Fruit fly (Drosophila melanogaster) whole organism, pupa: ENCODE results near the gene MTF-1.

ENCODE experiments used
- CG10348 ChIP-seq: fragments of 200-800 bp; sonication (Bioruptor generic); IDR thresholded peaks from 2 replicates; pipeline ENCODE4 v1.3.6; 2022; ENCODE audit warnings: missing biosample characterization, missing genetic modification characterization
- CG12605 ChIP-seq: fragments of 200-800 bp; sonication (Bioruptor generic); IDR thresholded peaks from 2 replicates; pipeline ENCODE4 v1.3.6; 2022; ENCODE audit warnings: missing biosample characterization, missing genetic modification characterization
- CG13204 ChIP-seq: fragments of 200-800 bp; sonication (Bioruptor generic); optimal IDR thresholded peaks from 2 replicates; lab custom pipeline; 2018; ENCODE audit warnings: missing biosample characterization, mild to moderate bottlenecking, missing genetic modification characterization, moderate library complexity
- CG14655 ChIP-seq: fragments of 200-800 bp; sonication (Bioruptor generic); optimal IDR thresholded peaks from 3 replicates; lab custom pipeline; 2017; ENCODE audit warnings: mild to moderate bottlenecking, missing biosample characterization, missing genetic modification reagents, missing genetic modification characterization
- CG15710 ChIP-seq: fragments of 200-800 bp; sonication (Bioruptor generic); optimal IDR thresholded peaks from 2 replicates; lab custom pipeline; 2018; ENCODE audit warnings: missing biosample characterization, mild to moderate bottlenecking, missing genetic modification characterization, moderate library complexity
- CG17806 ChIP-seq: fragments of 200-800 bp; sonication (Bioruptor generic); optimal IDR thresholded peaks from 2 replicates; lab custom pipeline; 2018; ENCODE audit warnings: missing biosample characterization, mild to moderate bottlenecking, missing genetic modification characterization, moderate library complexity
- CG32121 ChIP-seq: fragments of 200-800 bp; sonication (Bioruptor generic); IDR thresholded peaks from 2 replicates; pipeline ENCODE4 v1.3.6; 2022; ENCODE audit warnings: missing biosample characterization, missing genetic modification characterization
- CG34367 ChIP-seq: fragments of 200-800 bp; sonication (Bioruptor generic); optimal IDR thresholded peaks from 2 replicates; lab custom pipeline; 2018; ENCODE audit warnings: missing biosample characterization, mild to moderate bottlenecking, missing genetic modification characterization
- CG4496 ChIP-seq: fragments of 200-800 bp; sonication (Bioruptor generic); IDR thresholded peaks from 3 replicates; pipeline ENCODE4 v1.3.6; 2022; ENCODE audit warnings: missing biosample characterization, missing genetic modification characterization
- CG8159 ChIP-seq: fragments of 200-800 bp; sonication (Bioruptor generic); optimal IDR thresholded peaks from 3 replicates; lab custom pipeline; 2018; ENCODE audit warnings: missing biosample characterization, mild to moderate bottlenecking, missing genetic modification characterization, moderate library complexity
- CG8301 ChIP-seq: fragments of 200-800 bp; sonication (Bioruptor generic); optimal IDR thresholded peaks from 2 replicates; lab custom pipeline; 2018; ENCODE audit warnings: missing biosample characterization, mild to moderate bottlenecking, missing genetic modification characterization
- CG9948 ChIP-seq: fragments of 200-800 bp; sonication (Bioruptor generic); optimal IDR thresholded peaks from 2 replicates; lab custom pipeline; 2018; ENCODE audit warnings: missing biosample characterization, mild to moderate bottlenecking, missing genetic modification characterization, moderate library complexity
- D1 ChIP-seq: fragments of 200-800 bp; sonication (Bioruptor generic); optimal IDR thresholded peaks from 2 replicates; lab custom pipeline; 2018; ENCODE audit warnings: missing biosample characterization, mild to moderate bottlenecking, missing genetic modification characterization, moderate library complexity
- EcR ChIP-seq: fragments of 200-800 bp; sonication (Bioruptor generic); optimal IDR thresholded peaks from 3 replicates; lab custom pipeline; 2019; ENCODE audit warnings: missing biosample characterization, missing genetic modification characterization, mild to moderate bottlenecking, moderate library complexity, missing genetic modification reagents
- Ets98B ChIP-seq: fragments of 200-800 bp; sonication (Bioruptor generic); IDR thresholded peaks from 2 replicates; pipeline ENCODE4 v1.3.6; 2022; ENCODE audit warnings: missing biosample characterization, missing genetic modification characterization
- Pif1A ChIP-seq: fragments of 200-800 bp; sonication (Bioruptor generic); optimal IDR thresholded peaks from 3 replicates; lab custom pipeline; 2016; ENCODE audit warnings: missing biosample characterization, missing genetic modification characterization
- Pif1B ChIP-seq: fragments of 200-800 bp; sonication (Bioruptor generic); optimal IDR thresholded peaks from 3 replicates; lab custom pipeline; 2016; ENCODE audit warnings: missing biosample characterization, missing genetic modification characterization
- Snoo ChIP-seq: fragments of 200-800 bp; sonication (Bioruptor generic); optimal IDR thresholded peaks from 3 replicates; lab custom pipeline; 2017; ENCODE audit warnings: missing biosample characterization, mild to moderate bottlenecking, missing genetic modification characterization, inconsistent platforms
- fd96Ca ChIP-seq: fragments of 200-800 bp; sonication (Bioruptor generic); IDR thresholded peaks from 3 replicates; pipeline ENCODE4 v1.3.6; 2022; ENCODE audit warnings: missing biosample characterization, missing genetic modification characterization
- gl ChIP-seq: fragments of 200-800 bp; sonication (Bioruptor generic); optimal IDR thresholded peaks from 2 replicates; lab custom pipeline; 2018; ENCODE audit warnings: missing biosample characterization, mild to moderate bottlenecking, missing genetic modification characterization
- rn ChIP-seq: fragments of 200-800 bp; sonication (Bioruptor generic); IDR thresholded peaks from 2 replicates; pipeline ENCODE4 v1.3.6; 2022; ENCODE audit warnings: missing biosample characterization, missing genetic modification characterization

Gene MTF-1

dm6 chr3L:9420054-9420818 is 9.9 kb upstream of the MTF-1 start:
- TF ChIP-seq CG4496 (peak; percentile 95), CG17806 (peak; percentile 95), fd96Ca (GFP tag; lab: Robert Waterston, UW) (peak; percentile 92), Ets98B (GFP tag; lab: Robert Waterston, UW) (peak; percentile 96), gl (tag; lab: Kevin White, UChicago) (peak; percentile 91), Pif1A (GFP tag; lab: Kevin White, UChicago) (peak; percentile 94), CG12605 (GFP tag; lab: Robert Waterston, UW) (peak; percentile 93), D1 (tag; lab: Kevin White, UChicago) (peak; percentile 96), Snoo (peak; percentile 94), Pif1B (GFP tag; lab: Kevin White, UChicago) (peak; percentile 96), CG8159 (peak; percentile 97), CG13204 (peak; percentile 86), EcR (peak; percentile 91), rn (peak; percentile 74), CG8301 (peak; percentile 93), CG15710 (peak; percentile 97), CG10348 (GFP tag; lab: Robert Waterston, UW) (peak; percentile 80), CG9948 (tag; lab: Kevin White, UChicago) (peak; percentile 93), CG34367 (tag; lab: Kevin White, UChicago) (peak; percentile 95), CG32121 (GFP tag; lab: Robert Waterston, UW) (peak; percentile 96), CG14655 (peak; percentile 92)

dm6 chr3L:9420819-9421130 is 9.3 kb upstream of the MTF-1 start:
- no peak for TF ChIP-seq Ets98B (GFP tag; lab: Robert Waterston, UW)
- TF ChIP-seq fd96Ca (GFP tag; lab: Robert Waterston, UW): no peak
- TF ChIP-seq CG17806: no peak
- TF ChIP-seq EcR: no peak
- no peak for TF ChIP-seq CG8159
- no peak for TF ChIP-seq CG15710
- no peak for TF ChIP-seq CG8301
- no peak for TF ChIP-seq Pif1A (GFP tag; lab: Kevin White, UChicago)
- TF ChIP-seq D1 (tag; lab: Kevin White, UChicago): no peak
- no peak for TF ChIP-seq gl (tag; lab: Kevin White, UChicago)
- TF ChIP-seq Pif1B (GFP tag; lab: Kevin White, UChicago): no peak
- TF ChIP-seq CG32121 (GFP tag; lab: Robert Waterston, UW): no peak
- no peak for TF ChIP-seq CG14655
- TF ChIP-seq CG13204: no peak

- TF ChIP-seq CG12605 (GFP tag; lab: Robert Waterston, UW): no peak
- TF ChIP-seq gl (tag; lab: Kevin White, UChicago): no peak
- no peak for TF ChIP-seq CG9948 (tag; lab: Kevin White, UChicago)
- TF ChIP-seq CG34367 (tag; lab: Kevin White, UChicago): no peak
- TF ChIP-seq EcR: peak; percentile 15
- TF ChIP-seq rn: no peak
- TF ChIP-seq Snoo: no peak
- no peak for TF ChIP-seq D1 (tag; lab: Kevin White, UChicago)
- TF ChIP-seq CG4496: peak; percentile 6; the same call in 1 of the 3 replicates
- TF ChIP-seq CG8159: no peak
- TF ChIP-seq CG13204: no peak
- no peak for TF ChIP-seq CG10348 (GFP tag; lab: Robert Waterston, UW)
- no peak for TF ChIP-seq CG14655
Measured at dm6 chr3L:9421621-9422020, 8.5 kb upstream of the MTF-1 start.

dm6 chr3L:9422135-9422534 is 8.0 kb upstream of the MTF-1 start:
- no peak for TF ChIP-seq Pif1A (GFP tag; lab: Kevin White, UChicago)
- TF ChIP-seq CG8301: no peak
- TF ChIP-seq CG13204: no peak
- no peak for TF ChIP-seq EcR
- no peak for TF ChIP-seq Ets98B (GFP tag; lab: Robert Waterston, UW)
- no peak for TF ChIP-seq CG4496
- TF ChIP-seq Snoo: no peak
- TF ChIP-seq CG32121 (GFP tag; lab: Robert Waterston, UW): no peak
- no peak for TF ChIP-seq D1 (tag; lab: Kevin White, UChicago)
- TF ChIP-seq fd96Ca (GFP tag; lab: Robert Waterston, UW): no peak
- no peak for TF ChIP-seq rn
- no peak for TF ChIP-seq gl (tag; lab: Kevin White, UChicago)
- no peak for TF ChIP-seq CG34367 (tag; lab: Kevin White, UChicago)
- no peak for TF ChIP-seq CG8159
- no peak for TF ChIP-seq CG15710
- no peak for TF ChIP-seq CG12605 (GFP tag; lab: Robert Waterston, UW)
- no peak for TF ChIP-seq CG9948 (tag; lab: Kevin White, UChicago)
- TF ChIP-seq CG10348 (GFP tag; lab: Robert Waterston, UW): no peak

- TF ChIP-seq CG32121 (GFP tag; lab: Robert Waterston, UW) (peak; percentile 98), CG13204 (peak; percentile 91), rn (peak; percentile 95), CG9948 (tag; lab: Kevin White, UChicago) (peak; percentile 98), Ets98B (GFP tag; lab: Robert Waterston, UW) (peak; percentile 98), CG15710 (peak; percentile 98), CG14655 (peak; percentile 97), Pif1B (GFP tag; lab: Kevin White, UChicago) (peak; percentile 99), gl (tag; lab: Kevin White, UChicago) (peak; percentile 94), CG10348 (GFP tag; lab: Robert Waterston, UW) (peak; percentile 87), Pif1A (GFP tag; lab: Kevin White, UChicago) (peak; percentile 99), CG34367 (tag; lab: Kevin White, UChicago) (peak; percentile 97), CG8301 (peak; percentile 97), fd96Ca (GFP tag; lab: Robert Waterston, UW) (peak; percentile 95), D1 (tag; lab: Kevin White, UChicago) (peak; percentile 98), Snoo (peak; percentile 99), EcR (peak; percentile 87), CG12605 (GFP tag; lab: Robert Waterston, UW) (peak; percentile 98), CG17806 (peak; percentile 99), CG8159 (peak; percentile 99), CG4496 (peak; percentile 98)
Measured at dm6 chr3L:9422636-9423419, 7.3 kb upstream of the MTF-1 start, which contains the start of gene aay. TSS of gene aay (plus strand) at chr3L:9423253.
